Fruit fly (Drosophila melanogaster): ENCODE measurements around the gene SAK.

SAK gene

dm6 chr3L:21464240-21464639 is 51.4 kb downstream of the SAK start (continued):
- TF ChIP-seq bcd (GFP tag; optimal IDR thresholded peaks at IDR 0.05): peak; percentile 59
- TF ChIP-seq CG12769 (tag; optimal IDR thresholded peaks at IDR 0.05): no peak
- peak; percentile 27; the same call in 1 of the 3 replicates for TF ChIP-seq ase (GFP tag; IDR thresholded peaks at IDR 0.05)
- TF ChIP-seq mirr (GFP tag; optimal IDR thresholded peaks at IDR 0.05): no peak
- no peak for TF ChIP-seq sug (tag; optimal IDR thresholded peaks at IDR 0.05)
- peak; percentile 43 for TF ChIP-seq CG13775 (GFP tag; optimal IDR thresholded peaks at IDR 0.05)
- TF ChIP-seq tap (tag; optimal IDR thresholded peaks at IDR 0.05): peak; percentile 68
- peak; percentile 21 for TF ChIP-seq kah (GFP tag; optimal IDR thresholded peaks at IDR 0.05)
- TF ChIP-seq Adf1 (GFP tag; IDR thresholded peaks at IDR 0.05): no peak
- no peak for TF ChIP-seq jing (GFP tag; optimal IDR thresholded peaks at IDR 0.05)
- no peak for TF ChIP-seq pan (optimal IDR thresholded peaks at IDR 0.05)
- TF ChIP-seq pan (GFP tag; optimal IDR thresholded peaks at IDR 0.05 in 1 of 2, IDR thresholded peaks at IDR 0.05 in 1 of 2): no peak
- TF ChIP-seq Chrac-16 (GFP tag; optimal IDR thresholded peaks at IDR 0.05): no peak
- no peak for TF ChIP-seq D (optimal IDR thresholded peaks at IDR 0.05)
- TF ChIP-seq D (GFP tag; optimal IDR thresholded peaks at IDR 0.05): peak; percentile 84
- no peak for TF ChIP-seq p53 (GFP tag; optimal IDR thresholded peaks at IDR 0.05)
- no peak for TF ChIP-seq yki (optimal IDR thresholded peaks at IDR 0.05)
- peak; percentile 63 for TF ChIP-seq CG8388 (GFP tag; optimal IDR thresholded peaks at IDR 0.05)
- TF ChIP-seq insv (GFP tag; optimal IDR thresholded peaks at IDR 0.05): no peak
- peak; percentile 16 for TF ChIP-seq Side (GFP tag; optimal IDR thresholded peaks at IDR 0.05)
- peak; percentile 68 for TF ChIP-seq Sox102F (GFP tag; optimal IDR thresholded peaks at IDR 0.05)
- TF ChIP-seq D19B (GFP tag; optimal IDR thresholded peaks at IDR 0.05): no peak
- no peak for TF ChIP-seq CG5953 (GFP tag; IDR thresholded peaks at IDR 0.05)
- no peak for TF ChIP-seq disco-r (GFP tag; optimal IDR thresholded peaks at IDR 0.05)
- peak; percentile 95 for TF ChIP-seq zen (tag; optimal IDR thresholded peaks at IDR 0.05)
- peak; percentile 83 for TF ChIP-seq CG15011 (GFP tag; optimal IDR thresholded peaks at IDR 0.05)
- peak; percentile 64 for TF ChIP-seq NK7.1 (GFP tag; optimal IDR thresholded peaks at IDR 0.05)
- TF ChIP-seq NfI (GFP tag; optimal IDR thresholded peaks at IDR 0.05): peak; percentile 3
- TF ChIP-seq Nf-YA (GFP tag; IDR thresholded peaks at IDR 0.05): 0 out of 2 replicates have a peak, but pooled peaks have one; percentile 19
- no peak for TF ChIP-seq eve (GFP tag; optimal IDR thresholded peaks at IDR 0.05)
- peak; percentile 35; the same call in 1 of the 2 replicates for TF ChIP-seq E2f1 (GFP tag; IDR thresholded peaks at IDR 0.05)
- no peak for TF ChIP-seq abd-A (tag; optimal IDR thresholded peaks at IDR 0.05)
- TF ChIP-seq Hmr (GFP tag; optimal IDR thresholded peaks at IDR 0.05): peak; percentile 12
- no peak for TF ChIP-seq hkb (optimal IDR thresholded peaks at IDR 0.05)
- TF ChIP-seq hkb (GFP tag; IDR thresholded peaks at IDR 0.05): peak; percentile 54
- TF ChIP-seq wor (GFP tag; IDR thresholded peaks at IDR 0.05): no peak
- no peak for TF ChIP-seq inv (GFP tag; IDR thresholded peaks at IDR 0.05; ENCODE audit: partially characterized antibody)
- peak; percentile 58 for TF ChIP-seq PHDP (tag; optimal IDR thresholded peaks at IDR 0.05)
- peak; percentile 58; the same call in 1 of the 2 replicates for TF ChIP-seq Awh (GFP tag; IDR thresholded peaks at IDR 0.05)
- TF ChIP-seq Ets97D (GFP tag; optimal IDR thresholded peaks at IDR 0.05): no peak
- peak; percentile 61 for TF ChIP-seq YL-1 (GFP tag; optimal IDR thresholded peaks at IDR 0.05)
- peak; percentile 76 for TF ChIP-seq CoRest (tag; optimal IDR thresholded peaks at IDR 0.05)
- TF ChIP-seq CG10654 (GFP tag; optimal IDR thresholded peaks at IDR 0.05): peak; percentile 47
- no peak for TF ChIP-seq sens-2 (GFP tag; IDR thresholded peaks at IDR 0.05)
- no peak for TF ChIP-seq nau (GFP tag; optimal IDR thresholded peaks at IDR 0.05)
- TF ChIP-seq esg (GFP tag; conservative IDR thresholded peaks at IDR 0.05): no peak
- peak; percentile 78 for TF ChIP-seq twi (tag; optimal IDR thresholded peaks at IDR 0.05)
- no peak for TF ChIP-seq wdn (GFP tag; IDR thresholded peaks at IDR 0.05)
- peak; percentile 50 for TF ChIP-seq da (GFP tag; optimal IDR thresholded peaks at IDR 0.05)
- peak; percentile 43; the same call in 2 of the 3 replicates for TF ChIP-seq CG2199 (GFP tag; IDR thresholded peaks at IDR 0.05)
- no peak for TF ChIP-seq CG14050 (GFP tag; IDR thresholded peaks at IDR 0.05)
- TF ChIP-seq CG14860 (GFP tag; IDR thresholded peaks at IDR 0.05; ENCODE audit: partially characterized antibody): no peak

All from whole organism, embryonic.